Fruit fly (Drosophila melanogaster): ENCODE measurements around the gene Hsp26.

Gene Hsp26

dm6 chr3L:9340839-9341238, 36.4 kb downstream of the Hsp26 start (continued):
- TF ChIP-seq aop (GFP tag; IDR thresholded peaks at IDR 0.05) (0 out of 2 replicates have a peak, but pooled peaks have one; percentile 10), CG30403 (GFP tag; optimal IDR thresholded peaks at IDR 0.05) (no peak), vnd (GFP tag; IDR thresholded peaks at IDR 0.05; ENCODE audit: partially characterized antibody) (no peak), CG4424 (GFP tag; optimal IDR thresholded peaks at IDR 0.05) (no peak), Rfx (GFP tag; IDR thresholded peaks at IDR 0.05) (no peak)

- TF ChIP-seq ci (GFP tag; IDR thresholded peaks at IDR 0.05), result peak; percentile 18; the same call in 1 of the 3 replicates
- TF ChIP-seq Trl (optimal IDR thresholded peaks at IDR 0.05), result peak; percentile 70 to 82
- TF ChIP-seq Trl (GFP tag; optimal IDR thresholded peaks at IDR 0.05), result no peak
- TF ChIP-seq nom (GFP tag; optimal IDR thresholded peaks at IDR 0.05), result peak; percentile 12
- TF ChIP-seq Drgx (GFP tag; IDR thresholded peaks at IDR 0.05), result 0 out of 2 replicates have a peak, but pooled peaks have one; percentile 28
- no peak for TF ChIP-seq inv (GFP tag; IDR thresholded peaks at IDR 0.05; ENCODE audit: partially characterized antibody)
- TF ChIP-seq Med (GFP tag), result peak; percentile 69
- peak; percentile 56; the same call in 2 of the 3 replicates for TF ChIP-seq z (GFP tag; IDR thresholded peaks at IDR 0.05)
- TF ChIP-seq CG8290 (GFP tag; optimal IDR thresholded peaks at IDR 0.05), result no peak
- TF ChIP-seq CG8290 (tag; optimal IDR thresholded peaks at IDR 0.05), result peak in 1 of 2 experiments; percentile 42
- 0 out of 2 replicates have a peak, but pooled peaks have one; percentile 10 for TF ChIP-seq Bgb (GFP tag; IDR thresholded peaks at IDR 0.05; ENCODE audit: partially characterized antibody)
- TF ChIP-seq Jarid2 (GFP tag; optimal IDR thresholded peaks at IDR 0.05), result peak; percentile 46
- no peak for TF ChIP-seq Asciz (GFP tag; optimal IDR thresholded peaks at IDR 0.05)
- TF ChIP-seq vvl (GFP tag; IDR thresholded peaks at IDR 0.05), result peak; percentile 47; the same call in 1 of the 2 replicates
- TF ChIP-seq MTF-1 (GFP tag; optimal IDR thresholded peaks at IDR 0.05; ENCODE audit: borderline replicate concordance), result no peak
- peak; percentile 6 for TF ChIP-seq Vsx1 (GFP tag; optimal IDR thresholded peaks at IDR 0.05)
- 0 out of 2 replicates have a peak, but pooled peaks have one; percentile 23 for TF ChIP-seq tna (GFP tag; IDR thresholded peaks at IDR 0.05; ENCODE audit: partially characterized antibody)
These were observed 37.0 kb downstream of the Hsp26 start for dm6 chr3L:9340232-9340631.

dm6 chr3L:9339021-9339420, 38.2 kb downstream of the Hsp26 start:
- TF ChIP-seq Hand (GFP tag; optimal IDR thresholded peaks at IDR 0.05), result no peak
- TF ChIP-seq jumu (GFP tag; optimal IDR thresholded peaks at IDR 0.05), result no peak
- no peak for TF ChIP-seq p53 (GFP tag; optimal IDR thresholded peaks at IDR 0.05)
- TF ChIP-seq CG15479 (GFP tag; optimal IDR thresholded peaks at IDR 0.05), result no peak
- no peak for TF ChIP-seq B-H1 (GFP tag; IDR thresholded peaks at IDR 0.05)
- TF ChIP-seq dysf (GFP tag; IDR thresholded peaks at IDR 0.05), result peak; percentile 7; the same call in 1 of the 3 replicates
- no peak for TF ChIP-seq dan (GFP tag; IDR thresholded peaks at IDR 0.05)
- no peak for TF ChIP-seq schlank (tag; optimal IDR thresholded peaks at IDR 0.05)
- no peak for TF ChIP-seq Mrtf (GFP tag; IDR thresholded peaks at IDR 0.05)
- 0 out of 2 replicates have a peak, but pooled peaks have one; percentile 25 for TF ChIP-seq Rfx (GFP tag; IDR thresholded peaks at IDR 0.05)
- TF ChIP-seq yki (optimal IDR thresholded peaks at IDR 0.05), result no peak
- TF ChIP-seq ac (GFP tag; optimal IDR thresholded peaks at IDR 0.05), result no peak
- no peak for TF ChIP-seq Chrac-16 (GFP tag; optimal IDR thresholded peaks at IDR 0.05)
- TF ChIP-seq peb (GFP tag; IDR thresholded peaks at IDR 0.05), result no peak
- TF ChIP-seq CG2889 (GFP tag; IDR thresholded peaks at IDR 0.05), result no peak
- no peak for TF ChIP-seq cas (GFP tag; IDR thresholded peaks at IDR 0.05)
- TF ChIP-seq CG9932 (GFP tag; IDR thresholded peaks at IDR 0.05), result peak; percentile 26; the same call in 1 of the 2 replicates
- no peak for TF ChIP-seq BEAF-32 (GFP tag; optimal IDR thresholded peaks at IDR 0.05)
- TF ChIP-seq fd3F (GFP tag; optimal IDR thresholded peaks at IDR 0.05), result no peak
- TF ChIP-seq pb (GFP tag; optimal IDR thresholded peaks at IDR 0.05), result no peak
- TF ChIP-seq pum (GFP tag; optimal IDR thresholded peaks at IDR 0.05), result no peak
- no peak for TF ChIP-seq CG4282 (GFP tag; optimal IDR thresholded peaks at IDR 0.05)
- no peak for TF ChIP-seq dimm (GFP tag; IDR thresholded peaks at IDR 0.05)
- TF ChIP-seq chm (GFP tag; IDR thresholded peaks at IDR 0.05), result no peak
- TF ChIP-seq CG2120 (GFP tag; optimal IDR thresholded peaks at IDR 0.05), result peak; percentile 21
- no peak for TF ChIP-seq CG7786 (GFP tag; optimal IDR thresholded peaks at IDR 0.05)
- no peak for TF ChIP-seq hkb (optimal IDR thresholded peaks at IDR 0.05)
- TF ChIP-seq hkb (GFP tag; IDR thresholded peaks at IDR 0.05), result peak; percentile 39
- no peak for TF ChIP-seq CG33213 (GFP tag; optimal IDR thresholded peaks at IDR 0.05)
- TF ChIP-seq CG9437 (GFP tag; optimal IDR thresholded peaks at IDR 0.05), result no peak
